Worm (Caenorhabditis elegans) whole organism, L2 larva: ENCODE measurements around the gene zmp-4.
A peak's percentile ranks its signal among the peaks of the same experiment; 100 is the strongest.

Experiments
- C34F6.9 ChIP-seq: fragments of 150-350 bp; optimal IDR thresholded peaks from 2 replicates; lab custom pipeline; 2014; ENCODE audit warnings: missing biosample characterization, missing genetic modification characterization
- F13H6.1 ChIP-seq: sonication (generic microtip); optimal IDR thresholded peaks from 2 replicates; lab custom pipeline; 2016; ENCODE audit warnings: missing genetic modification characterization, missing compliant biosample characterization
- R02D3.7 ChIP-seq: fragments of 150-350 bp; optimal IDR thresholded peaks from 2 replicates; lab custom pipeline; 2014; ENCODE audit warnings: missing biosample characterization, missing genetic modification characterization
- Y55F3AM.14 ChIP-seq: fragments of 200-800 bp; sonication (Bioruptor generic); optimal IDR thresholded peaks from 2 replicates; lab custom pipeline; 2018; ENCODE audit warnings: mild to moderate bottlenecking, missing genetic modification characterization, missing compliant biosample characterization
- ZK546.5 ChIP-seq: sonication (generic microtip); optimal IDR thresholded peaks from 2 replicates; lab custom pipeline; 2017; ENCODE audit warnings: missing biosample characterization, missing genetic modification characterization
- alr-1 ChIP-seq: fragments of 150-350 bp; optimal IDR thresholded peaks from 2 replicates; lab custom pipeline; 2014; ENCODE audit warnings: missing biosample characterization, missing genetic modification characterization
- aly-2 ChIP-seq: fragments of 150-350 bp; optimal IDR thresholded peaks from 2 replicates; lab custom pipeline; 2014; ENCODE audit warnings: missing biosample characterization, missing genetic modification characterization
- ama-1 ChIP-seq: fragments of 150-350 bp; optimal IDR thresholded peaks from 2 replicates; lab custom pipeline; 2018; ENCODE audit warnings: inconsistent platforms
- ceh-16 ChIP-seq: fragments of 150-350 bp; optimal IDR thresholded peaks from 2 replicates; lab custom pipeline; 2014; ENCODE audit warnings: missing biosample characterization, missing genetic modification characterization
- ceh-82 ChIP-seq: fragments of 150-350 bp; optimal IDR thresholded peaks from 2 replicates; lab custom pipeline; 2014; ENCODE audit warnings: missing biosample characterization, missing genetic modification characterization
- dmd-4 ChIP-seq: sonication (generic microtip); optimal IDR thresholded peaks from 2 replicates; lab custom pipeline; 2017; ENCODE audit warnings: missing biosample characterization, missing genetic modification characterization
- egl-27 ChIP-seq: sonication (generic microtip); optimal IDR thresholded peaks from 3 replicates; lab custom pipeline; 2017; ENCODE audit warnings: missing biosample characterization, missing genetic modification reagents, missing genetic modification characterization
- elt-3 ChIP-seq: sonication (generic microtip); optimal IDR thresholded peaks from 2 replicates; lab custom pipeline; 2017; ENCODE audit warnings: missing biosample characterization, missing genetic modification characterization
- fos-1 ChIP-seq: fragments of 150-350 bp; optimal IDR thresholded peaks from 2 replicates; lab custom pipeline; 2014; ENCODE audit warnings: missing biosample characterization, missing genetic modification characterization
- gmeb-1 ChIP-seq: fragments of 150-350 bp; optimal IDR thresholded peaks from 2 replicates; lab custom pipeline; 2014; ENCODE audit warnings: missing biosample characterization, missing genetic modification characterization
- lin-11 ChIP-seq: fragments of 150-350 bp; sonication (generic microtip); optimal IDR thresholded peaks from 2 replicates; lab custom pipeline; 2014; ENCODE audit warnings: missing biosample characterization, missing genetic modification characterization, inconsistent platforms, mixed read lengths
- lin-13 ChIP-seq: fragments of 150-350 bp; optimal IDR thresholded peaks from 2 replicates; lab custom pipeline; 2014; ENCODE audit warnings: missing biosample characterization, missing genetic modification reagents, missing genetic modification characterization
- lin-39 ChIP-seq: fragments of 150-350 bp; optimal IDR thresholded peaks from 2 replicates; lab custom pipeline; 2014; ENCODE audit warnings: missing biosample characterization, missing genetic modification reagents, missing genetic modification characterization
- lsy-2 ChIP-seq, 2 experiments: fragments of 150-350 bp in 1 of 2; sonication (generic microtip) in 1 of 2; optimal IDR thresholded peaks; 2 replicates each; lab custom pipeline; 2014 to 2017; ENCODE audit warnings: missing biosample characterization in 2 of 2, missing genetic modification characterization in 2 of 2
- mab-5 ChIP-seq: fragments of 150-350 bp; optimal IDR thresholded peaks from 2 replicates; lab custom pipeline; 2014; ENCODE audit warnings: missing biosample characterization, missing genetic modification characterization
- nhr-10 ChIP-seq: sonication (generic microtip); optimal IDR thresholded peaks from 2 replicates; lab custom pipeline; 2017; ENCODE audit warnings: missing biosample characterization, missing genetic modification characterization
- nhr-11 ChIP-seq: fragments of 150-350 bp; optimal IDR thresholded peaks from 2 replicates; lab custom pipeline; 2014; ENCODE audit warnings: missing biosample characterization, missing genetic modification characterization
- nhr-12 ChIP-seq: fragments of 150-350 bp; optimal IDR thresholded peaks from 2 replicates; lab custom pipeline; 2014; ENCODE audit warnings: missing biosample characterization, missing genetic modification characterization
- nhr-21 ChIP-seq: fragments of 150-350 bp; optimal IDR thresholded peaks from 2 replicates; lab custom pipeline; 2014; ENCODE audit warnings: missing biosample characterization, missing genetic modification characterization
- nhr-23 ChIP-seq: fragments of 150-350 bp; optimal IDR thresholded peaks from 2 replicates; lab custom pipeline; 2014; ENCODE audit warnings: missing biosample characterization, missing genetic modification reagents, missing genetic modification characterization
- nhr-237 ChIP-seq: fragments of 150-350 bp; optimal IDR thresholded peaks from 2 replicates; lab custom pipeline; 2014; ENCODE audit warnings: missing biosample characterization, missing genetic modification characterization
- nhr-25 ChIP-seq: fragments of 150-350 bp; sonication (generic microtip); optimal IDR thresholded peaks from 3 replicates; lab custom pipeline; 2014; ENCODE audit warnings: missing biosample characterization, missing genetic modification characterization
- nhr-6 ChIP-seq: fragments of 150-350 bp; optimal IDR thresholded peaks from 2 replicates; lab custom pipeline; 2014; ENCODE audit warnings: missing biosample characterization, missing genetic modification characterization
- nhr-77 ChIP-seq: fragments of 150-350 bp; optimal IDR thresholded peaks from 2 replicates; lab custom pipeline; 2014; ENCODE audit warnings: missing biosample characterization, missing genetic modification characterization
- peb-1 ChIP-seq: fragments of 150-350 bp; optimal IDR thresholded peaks from 2 replicates; lab custom pipeline; 2014; ENCODE audit warnings: missing biosample characterization, missing genetic modification characterization
- skn-1 ChIP-seq: sonication (generic microtip); optimal IDR thresholded peaks from 2 replicates; lab custom pipeline; 2017; ENCODE audit warnings: missing biosample characterization, missing genetic modification characterization
- sma-3 ChIP-seq: sonication (generic microtip); optimal IDR thresholded peaks from 2 replicates; lab custom pipeline; 2016; ENCODE audit warnings: missing genetic modification reagents, missing genetic modification characterization, missing compliant biosample characterization
- sma-9 ChIP-seq, 2 experiments: fragments of 150-350 bp in 1 of 2; sonication (generic microtip) in 1 of 2; optimal IDR thresholded peaks; 2 replicates each; lab custom pipeline; 2014 to 2016; ENCODE audit warnings: missing genetic modification characterization in 2 of 2, mild to moderate bottlenecking in 1 of 2, missing biosample characterization in 1 of 2, missing compliant biosample characterization in 1 of 2, missing genetic modification reagents in 1 of 2, moderate library complexity in 1 of 2
- snpc-4 ChIP-seq: fragments of 150-350 bp; optimal IDR thresholded peaks from 2 replicates; lab custom pipeline; 2014; ENCODE audit warnings: missing biosample characterization, missing genetic modification characterization
- unc-55 ChIP-seq: fragments of 150-350 bp; sonication (generic microtip); optimal IDR thresholded peaks from 3 replicates; lab custom pipeline; 2014; ENCODE audit warnings: missing biosample characterization, missing genetic modification reagents, missing genetic modification characterization
- unc-62 ChIP-seq: fragments of 150-350 bp; optimal IDR thresholded peaks from 2 replicates; lab custom pipeline; 2014; ENCODE audit warnings: missing biosample characterization, missing genetic modification reagents, missing genetic modification characterization
- zag-1 ChIP-seq: fragments of 150-350 bp; optimal IDR thresholded peaks from 2 replicates; lab custom pipeline; 2014; ENCODE audit warnings: missing biosample characterization, missing genetic modification characterization
- ztf-1 ChIP-seq: fragments of 200-800 bp; sonication (Bioruptor generic); conservative IDR thresholded peaks from 2 replicates; pipeline ENCODE4 v1.3.6; 2022; ENCODE audit warnings: missing genetic modification characterization, missing compliant biosample characterization
- ztf-11 ChIP-seq: sonication (generic microtip); optimal IDR thresholded peaks from 2 replicates; lab custom pipeline; 2017; ENCODE audit warnings: missing biosample characterization, missing genetic modification characterization
- ztf-4 ChIP-seq: fragments of 150-350 bp; optimal IDR thresholded peaks from 2 replicates; lab custom pipeline; 2014; ENCODE audit warnings: missing biosample characterization, missing genetic modification characterization

Gene zmp-4

ce11 chrV:14915599-14915998 is 5.8 kb downstream of the zmp-4 start, which contains the start of gene H12D21.11:
TSS of gene H12D21.11 (plus strand) at chrV:14915899.
- TF ChIP-seq ztf-11 (tag; lab: Kevin White, UChicago) (no peak), zag-1 (tag; lab: Kevin White, UChicago) (no peak), C34F6.9 (tag; lab: Kevin White, UChicago) (no peak), Y55F3AM.14 (GFP tag; lab: Kevin White, UChicago) (no peak), lsy-2 (tag; optimal IDR thresholded peaks at IDR 0.05; lab: Kevin White, UChicago) (no peak), elt-3 (no peak), nhr-237 (tag; lab: Kevin White, UChicago) (no peak), nhr-10 (tag; lab: Kevin White, UChicago) (no peak), skn-1 (tag; lab: Kevin White, UChicago) (no peak), nhr-12 (no peak), nhr-25 (tag; lab: Kevin White, UChicago) (no peak)

ce11 chrV:14910758-14911157 is 10.7 kb downstream of the zmp-4 start:
- TF ChIP-seq sma-9 (GFP tag; optimal IDR thresholded peaks at IDR 0.05; lab: Kevin White, UChicago) (no peak), sma-9 (tag; optimal IDR thresholded peaks at IDR 0.05; lab: Kevin White, UChicago) (no peak), lin-11 (tag; lab: Kevin White, UChicago) (no peak), mab-5 (tag; lab: Kevin White, UChicago) (no peak), dmd-4 (tag; lab: Kevin White, UChicago) (no peak), ztf-1 (no peak), ZK546.5 (tag; lab: Kevin White, UChicago) (no peak), ztf-4 (tag; lab: Kevin White, UChicago) (no peak), ceh-16 (tag; lab: Kevin White, UChicago) (no peak), ztf-11 (tag; lab: Kevin White, UChicago) (no peak), R02D3.7 (tag; lab: Kevin White, UChicago) (no peak), gmeb-1 (tag; lab: Kevin White, UChicago) (no peak), egl-27 (tag; lab: Kevin White, UChicago) (no peak), nhr-10 (tag; lab: Kevin White, UChicago) (no peak)

ce11 chrV:14909331-14909835 is 12.0 kb downstream of the zmp-4 start, which contains the start of gene H12D21.9:
TSS of gene H12D21.9 (minus strand) at chrV:14909478.
- peak; percentile 2 for TF ChIP-seq C34F6.9 (tag; lab: Kevin White, UChicago)
- TF ChIP-seq ceh-16 (tag; lab: Kevin White, UChicago) = no peak
- no peak for TF ChIP-seq fos-1 (tag; lab: Kevin White, UChicago)
- no peak for TF ChIP-seq ama-1 (lab: Kevin White, UChicago)

- TF ChIP-seq nhr-77 (no peak), dmd-4 (tag; lab: Kevin White, UChicago) (no peak), unc-62 (GFP tag; lab: Kevin White, UChicago) (no peak), unc-55 (GFP tag; lab: Kevin White, UChicago) (no peak), nhr-23 (tag; lab: Kevin White, UChicago) (no peak), aly-2 (tag; lab: Kevin White, UChicago) (no peak), nhr-12 (no peak), mab-5 (tag; lab: Kevin White, UChicago) (no peak), egl-27 (tag; lab: Kevin White, UChicago) (no peak), nhr-21 (tag; lab: Kevin White, UChicago) (no peak), ceh-82 (tag; lab: Kevin White, UChicago) (no peak), elt-3 (no peak), lin-13 (GFP tag; lab: Kevin White, UChicago) (no peak), snpc-4 (tag; lab: Kevin White, UChicago) (no peak), nhr-6 (tag; lab: Kevin White, UChicago) (no peak), R02D3.7 (tag; lab: Kevin White, UChicago) (no peak), nhr-237 (tag; lab: Kevin White, UChicago) (no peak)
Observed at ce11 chrV:14907445-14907844, 14.0 kb downstream of the zmp-4 start.

ce11 chrV:14900905-14901304 is 20.5 kb downstream of the zmp-4 start:
- TF ChIP-seq nhr-23 (tag; lab: Kevin White, UChicago) = no peak
- no peak for TF ChIP-seq lin-13 (GFP tag; lab: Kevin White, UChicago)
- no peak for TF ChIP-seq fos-1 (tag; lab: Kevin White, UChicago)
- TF ChIP-seq elt-3 = no peak
- no peak for TF ChIP-seq unc-55 (GFP tag; lab: Kevin White, UChicago)
- TF ChIP-seq sma-3 = no peak
- TF ChIP-seq alr-1 (tag; lab: Kevin White, UChicago) = no peak
- no peak for TF ChIP-seq F13H6.1 (tag; lab: Kevin White, UChicago)
- no peak for TF ChIP-seq nhr-11 (tag; lab: Kevin White, UChicago)
- TF ChIP-seq aly-2 (tag; lab: Kevin White, UChicago) = no peak
- TF ChIP-seq snpc-4 (tag; lab: Kevin White, UChicago) = no peak
- no peak for TF ChIP-seq lin-39
- TF ChIP-seq ama-1 (lab: Kevin White, UChicago) = no peak
- TF ChIP-seq peb-1 (tag; lab: Kevin White, UChicago) = no peak
- TF ChIP-seq, all 48 proteins: peak for 0
